Worm (Caenorhabditis elegans): ENCODE data around the gene rbg-1.
A peak's percentile ranks its signal among the peaks of the same experiment; 100 is the strongest.

The rbg-1 gene

DNA sequence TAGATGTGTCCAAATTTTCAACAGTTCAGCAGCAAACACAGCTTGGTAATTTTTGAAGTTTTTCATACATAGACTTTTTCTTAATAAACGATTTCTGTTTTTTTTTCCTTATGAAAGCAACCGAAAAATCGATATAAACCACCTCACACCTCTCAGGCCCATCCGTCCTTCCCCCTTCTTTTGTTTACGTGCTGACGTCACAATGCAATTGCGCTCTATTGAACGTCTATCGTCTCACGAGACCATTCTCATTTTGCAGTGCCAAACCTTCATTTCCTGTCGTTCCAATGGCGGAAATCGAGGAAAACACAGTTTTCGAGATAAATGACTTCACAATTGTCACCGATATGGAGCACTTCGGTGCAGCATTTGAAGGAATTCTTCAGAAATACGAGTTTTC lies at the start of gene rbg-1:
Gene rbg-1 (plus strand): TSS at position 260 of the 400 bp plus-strand sequence.
- TF ChIP-seq B0310.2 (tag; optimal IDR thresholded peaks at IDR 0.05) = no peak
- no peak for TF ChIP-seq hmg-4 (GFP tag; optimal IDR thresholded peaks at IDR 0.05)
- TF ChIP-seq ets-7 (tag; optimal IDR thresholded peaks at IDR 0.05) = no peak
- no peak for TF ChIP-seq pes-1 (GFP tag; IDR thresholded peaks at IDR 0.05)
- TF ChIP-seq tbx-11 (GFP tag; IDR thresholded peaks at IDR 0.05) = no peak
- TF ChIP-seq tra-4 (tag; optimal IDR thresholded peaks at IDR 0.05) = no peak
- no peak for TF ChIP-seq hmbx-1 (tag; optimal IDR thresholded peaks at IDR 0.05)
- TF ChIP-seq aly-1 (tag; optimal IDR thresholded peaks at IDR 0.05) = no peak
- no peak for TF ChIP-seq ceh-36 (tag; optimal IDR thresholded peaks at IDR 0.05)
- no peak for TF ChIP-seq scrt-1 (GFP tag; IDR thresholded peaks at IDR 0.05)

- TF ChIP-seq tbx-37 (GFP tag; conservative IDR thresholded peaks at IDR 0.05) (no peak), ceh-13 (GFP tag; optimal IDR thresholded peaks at IDR 0.05) (no peak), hnd-1 (tag; optimal IDR thresholded peaks at IDR 0.05) (no peak), ets-7 (tag; optimal IDR thresholded peaks at IDR 0.05) (no peak), ceh-36 (tag; optimal IDR thresholded peaks at IDR 0.05) (no peak), pes-1 (GFP tag; IDR thresholded peaks at IDR 0.05) (no peak), aly-1 (tag; optimal IDR thresholded peaks at IDR 0.05) (no peak), flt-1 (GFP tag; IDR thresholded peaks at IDR 0.05) (no peak), B0310.2 (tag; optimal IDR thresholded peaks at IDR 0.05) (no peak), ama-1 (optimal IDR thresholded peaks at IDR 0.05) (no peak), sea-1 (GFP tag; conservative IDR thresholded peaks at IDR 0.05) (no peak), tbx-11 (GFP tag; IDR thresholded peaks at IDR 0.05) (no peak), hmg-4 (GFP tag; optimal IDR thresholded peaks at IDR 0.05) (no peak), F13C5.2 (tag; optimal IDR thresholded peaks at IDR 0.05) (no peak), scrt-1 (GFP tag; IDR thresholded peaks at IDR 0.05) (no peak), hmbx-1 (tag; optimal IDR thresholded peaks at IDR 0.05) (no peak), tra-4 (tag; optimal IDR thresholded peaks at IDR 0.05) (no peak)
Observed at ce11 chrX:14938188-14938587, 45.1 kb upstream of the rbg-1 start.

ce11 chrX:14946217-14946463 lies 37.2 kb upstream of the rbg-1 start, which contains the start of gene mrp-5:
mrp-5 (minus strand) TSS chrX:14946317.
- TF ChIP-seq flt-1 (GFP tag; IDR thresholded peaks at IDR 0.05) (no peak), hmbx-1 (tag; optimal IDR thresholded peaks at IDR 0.05) (no peak), hnd-1 (tag; optimal IDR thresholded peaks at IDR 0.05) (no peak), sea-1 (GFP tag; conservative IDR thresholded peaks at IDR 0.05) (no peak), F13C5.2 (tag; optimal IDR thresholded peaks at IDR 0.05) (no peak), B0310.2 (tag; optimal IDR thresholded peaks at IDR 0.05) (no peak), hmg-4 (GFP tag; optimal IDR thresholded peaks at IDR 0.05) (no peak), ama-1 (optimal IDR thresholded peaks at IDR 0.05) (no peak), tbx-11 (GFP tag; IDR thresholded peaks at IDR 0.05) (no peak)

ce11 chrX:14946464-14947354 lies 36.6 kb upstream of the rbg-1 start:
- peak; percentile 5 for TF ChIP-seq F13C5.2 (tag; optimal IDR thresholded peaks at IDR 0.05)
- no peak for TF ChIP-seq pes-1 (GFP tag; IDR thresholded peaks at IDR 0.05)

DNA sequence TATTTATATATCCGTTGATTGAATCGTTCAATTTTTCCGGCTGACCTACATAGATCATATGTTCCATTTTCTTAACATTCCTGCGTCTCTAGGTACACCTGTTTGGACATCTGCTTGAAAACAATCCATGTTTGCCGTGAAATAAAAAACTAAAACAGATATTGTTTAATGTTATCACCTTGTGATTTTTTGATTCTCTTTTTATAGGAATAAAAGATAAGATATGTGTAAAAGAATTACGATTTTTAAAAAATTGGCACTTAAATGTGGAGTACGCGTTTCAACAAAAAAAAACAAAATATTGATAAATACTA lies 36.0 kb upstream of the rbg-1 start:
- no peak for TF ChIP-seq B0310.2 (tag; optimal IDR thresholded peaks at IDR 0.05)

- TF ChIP-seq tra-4 (tag; optimal IDR thresholded peaks at IDR 0.05) (no peak), B0310.2 (tag; optimal IDR thresholded peaks at IDR 0.05) (no peak), tbx-11 (GFP tag; IDR thresholded peaks at IDR 0.05) (no peak), hmbx-1 (tag; optimal IDR thresholded peaks at IDR 0.05) (no peak), tbx-37 (GFP tag; conservative IDR thresholded peaks at IDR 0.05) (no peak), flt-1 (GFP tag; IDR thresholded peaks at IDR 0.05) (no peak), F13C5.2 (tag; optimal IDR thresholded peaks at IDR 0.05) (no peak), aly-1 (tag; optimal IDR thresholded peaks at IDR 0.05) (no peak), sea-1 (GFP tag; conservative IDR thresholded peaks at IDR 0.05) (no peak), pes-1 (GFP tag; IDR thresholded peaks at IDR 0.05) (no peak), ama-1 (optimal IDR thresholded peaks at IDR 0.05) (no peak), ets-7 (tag; optimal IDR thresholded peaks at IDR 0.05) (no peak)
Observed at ce11 chrX:14951797-14952196, 31.5 kb upstream of the rbg-1 start.

- TF ChIP-seq hnd-1 (tag; optimal IDR thresholded peaks at IDR 0.05) = no peak
- TF ChIP-seq ceh-13 (GFP tag; optimal IDR thresholded peaks at IDR 0.05) = no peak
- no peak for TF ChIP-seq B0310.2 (tag; optimal IDR thresholded peaks at IDR 0.05)
- no peak for TF ChIP-seq tra-4 (tag; optimal IDR thresholded peaks at IDR 0.05)
- TF ChIP-seq sea-1 (GFP tag; conservative IDR thresholded peaks at IDR 0.05) = no peak
- no peak for TF ChIP-seq tbx-37 (GFP tag; conservative IDR thresholded peaks at IDR 0.05)
- no peak for TF ChIP-seq scrt-1 (GFP tag; IDR thresholded peaks at IDR 0.05)
- no peak for TF ChIP-seq ceh-36 (tag; optimal IDR thresholded peaks at IDR 0.05)
- TF ChIP-seq flt-1 (GFP tag; IDR thresholded peaks at IDR 0.05) = no peak
- TF ChIP-seq hmg-4 (GFP tag; optimal IDR thresholded peaks at IDR 0.05) = no peak
- no peak for TF ChIP-seq pes-1 (GFP tag; IDR thresholded peaks at IDR 0.05)
- no peak for TF ChIP-seq ets-7 (tag; optimal IDR thresholded peaks at IDR 0.05)
- no peak for TF ChIP-seq ama-1 (optimal IDR thresholded peaks at IDR 0.05)
- TF ChIP-seq hmbx-1 (tag; optimal IDR thresholded peaks at IDR 0.05) = no peak
- no peak for TF ChIP-seq tbx-11 (GFP tag; IDR thresholded peaks at IDR 0.05)
- TF ChIP-seq F13C5.2 (tag; optimal IDR thresholded peaks at IDR 0.05) = no peak
- TF ChIP-seq aly-1 (tag; optimal IDR thresholded peaks at IDR 0.05) = no peak
Observed at ce11 chrX:14954548-14954947, 28.8 kb upstream of the rbg-1 start, which contains the start of gene pag-3. pag-3 (minus strand) TSS chrX:14954648.

ce11 chrX:14957176-14957575 lies 26.2 kb upstream of the rbg-1 start:
- no peak for TF ChIP-seq ceh-13 (GFP tag; optimal IDR thresholded peaks at IDR 0.05)
- no peak for TF ChIP-seq tbx-11 (GFP tag; IDR thresholded peaks at IDR 0.05)
- TF ChIP-seq ama-1 (optimal IDR thresholded peaks at IDR 0.05) = no peak
- TF ChIP-seq B0310.2 (tag; optimal IDR thresholded peaks at IDR 0.05) = no peak
- no peak for TF ChIP-seq pes-1 (GFP tag; IDR thresholded peaks at IDR 0.05)
- TF ChIP-seq tra-4 (tag; optimal IDR thresholded peaks at IDR 0.05) = no peak
- TF ChIP-seq ets-7 (tag; optimal IDR thresholded peaks at IDR 0.05) = no peak
- TF ChIP-seq hmg-4 (GFP tag; optimal IDR thresholded peaks at IDR 0.05) = no peak
- TF ChIP-seq F13C5.2 (tag; optimal IDR thresholded peaks at IDR 0.05) = no peak
- TF ChIP-seq sea-1 (GFP tag; conservative IDR thresholded peaks at IDR 0.05) = no peak
- TF ChIP-seq hnd-1 (tag; optimal IDR thresholded peaks at IDR 0.05) = no peak
- no peak for TF ChIP-seq aly-1 (tag; optimal IDR thresholded peaks at IDR 0.05)
- no peak for TF ChIP-seq ceh-36 (tag; optimal IDR thresholded peaks at IDR 0.05)
- no peak for TF ChIP-seq flt-1 (GFP tag; IDR thresholded peaks at IDR 0.05)

Measured in whole organism, early embryonic.